Worm (Caenorhabditis elegans): ENCODE measurements around the gene ZK380.2.

ce11 chrX:1682558-1682957, 51.3 kb downstream of the ZK380.2 start, which contains the start of gene meg-4:
- TF ChIP-seq W03F9.2 (tag; optimal IDR thresholded peaks at IDR 0.05) (no peak), him-1 (tag; optimal IDR thresholded peaks at IDR 0.05) (no peak)

All from whole organism, L4/young adult.